Worm (Caenorhabditis elegans) whole organism, L4/young adult: ENCODE data around the gene nhr-249.

Source experiments
- W03F9.2 ChIP-seq: fragments of 150-350 bp; optimal IDR thresholded peaks from 2 replicates; lab custom pipeline; 2014; ENCODE audit warnings: missing biosample characterization, missing genetic modification characterization
- dao-5 ChIP-seq: sonication (generic microtip); optimal IDR thresholded peaks from 2 replicates; lab custom pipeline; 2016; ENCODE audit warnings: missing genotype, missing genetic modification characterization, moderate library complexity, missing compliant biosample characterization
- him-1 ChIP-seq: sonication (generic microtip); optimal IDR thresholded peaks from 2 replicates; lab custom pipeline; 2016; ENCODE audit warnings: missing genotype, missing genetic modification reagents, missing genetic modification characterization, missing compliant biosample characterization

DNA sequence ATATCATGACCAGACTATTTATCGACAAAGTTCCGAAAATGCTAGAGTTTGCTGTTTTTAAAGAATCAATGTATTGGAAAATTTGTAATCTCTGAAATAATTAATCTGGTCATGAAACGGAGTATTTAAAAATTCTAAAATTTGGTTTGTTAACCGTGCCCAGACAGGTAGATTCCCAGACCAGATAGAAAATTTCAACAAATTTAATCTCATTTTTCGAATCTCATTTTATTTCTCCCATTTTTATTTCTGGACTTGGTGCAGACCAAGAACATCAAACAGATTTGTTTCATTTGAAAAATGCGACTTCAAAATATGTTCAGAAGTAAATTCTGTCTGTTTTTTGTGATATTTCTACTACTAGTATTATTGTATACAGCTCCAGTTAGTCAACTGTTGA is 49.3 kb downstream of the nhr-249 start, which contains the start of gene T22D1.1:
- TF ChIP-seq him-1 (tag; lab: Kevin White, UChicago) (no peak), W03F9.2 (no peak), dao-5 (tag; lab: Kevin White, UChicago) (no peak)
